Worm (Caenorhabditis elegans) whole organism, L3 larva: ENCODE measurements around the gene Y105C5B.3.

Experiments
- R02D3.7 ChIP-seq: fragments of 150-350 bp; optimal IDR thresholded peaks from 2 replicates; lab custom pipeline; 2014; ENCODE audit warnings: missing biosample characterization, missing genetic modification characterization
- ZK546.5 ChIP-seq: sonication (generic microtip); optimal IDR thresholded peaks from 2 replicates; lab custom pipeline; 2017; ENCODE audit warnings: missing biosample characterization, missing genetic modification characterization
- aly-2 ChIP-seq: fragments of 150-350 bp; optimal IDR thresholded peaks from 2 replicates; lab custom pipeline; 2014; ENCODE audit warnings: missing biosample characterization, missing genetic modification characterization
- ama-1 ChIP-seq: fragments of 150-350 bp; optimal IDR thresholded peaks from 2 replicates; lab custom pipeline; 2018
- ceh-16 ChIP-seq: sonication (generic microtip); optimal IDR thresholded peaks from 2 replicates; lab custom pipeline; 2017; ENCODE audit warnings: missing biosample characterization, missing genetic modification characterization
- ceh-28 ChIP-seq: fragments of 150-350 bp; optimal IDR thresholded peaks from 2 replicates; lab custom pipeline; 2014; ENCODE audit warnings: missing biosample characterization, missing genetic modification reagents, missing genetic modification characterization
- daf-12 ChIP-seq: fragments of 150-350 bp; optimal IDR thresholded peaks from 2 replicates; lab custom pipeline; 2014; ENCODE audit warnings: missing biosample characterization, missing genetic modification reagents, missing genetic modification characterization
- egl-27 ChIP-seq: sonication (generic microtip); optimal IDR thresholded peaks from 4 replicates; lab custom pipeline; 2017; ENCODE audit warnings: missing biosample characterization, missing genetic modification reagents, missing genetic modification characterization
- elt-1 ChIP-seq: fragments of 150-350 bp; optimal IDR thresholded peaks from 2 replicates; lab custom pipeline; 2014; ENCODE audit warnings: missing biosample characterization, missing genetic modification characterization
- eor-1 ChIP-seq, 2 experiments: fragments of 150-350 bp; optimal IDR thresholded peaks; 2 replicates each; lab custom pipeline; 2014 to 2018; ENCODE audit warnings: missing biosample characterization in 2 of 2, missing genetic modification characterization in 2 of 2
- fkh-10 ChIP-seq: sonication (generic microtip); optimal IDR thresholded peaks from 2 replicates; lab custom pipeline; 2017; ENCODE audit warnings: missing biosample characterization, missing genetic modification reagents, missing genetic modification characterization
- fkh-2 ChIP-seq: fragments of 150-350 bp; optimal IDR thresholded peaks from 2 replicates; lab custom pipeline; 2014; ENCODE audit warnings: missing biosample characterization, missing genetic modification reagents, missing genetic modification characterization
- fos-1 ChIP-seq: fragments of 150-350 bp; optimal IDR thresholded peaks from 2 replicates; lab custom pipeline; 2014; ENCODE audit warnings: missing biosample characterization, missing genetic modification characterization
- hmg-11 ChIP-seq: sonication (generic microtip); optimal IDR thresholded peaks from 2 replicates; lab custom pipeline; 2016; ENCODE audit warnings: missing genetic modification characterization, missing compliant biosample characterization
- jun-1 ChIP-seq: fragments of 150-350 bp; optimal IDR thresholded peaks from 2 replicates; lab custom pipeline; 2014; ENCODE audit warnings: missing biosample characterization, missing genetic modification reagents, missing genetic modification characterization
- lin-39 ChIP-seq: fragments of 150-350 bp; optimal IDR thresholded peaks from 2 replicates; lab custom pipeline; 2018; ENCODE audit warnings: missing biosample characterization, missing genetic modification reagents, missing genetic modification characterization
- lsy-12 ChIP-seq: sonication (generic microtip); optimal IDR thresholded peaks from 2 replicates; lab custom pipeline; 2016; ENCODE audit warnings: mild to moderate bottlenecking, missing genetic modification characterization, missing compliant biosample characterization
- mdl-1 ChIP-seq: fragments of 150-350 bp; optimal IDR thresholded peaks from 2 replicates; lab custom pipeline; 2014; ENCODE audit warnings: missing biosample characterization, missing genetic modification characterization
- nfya-1 ChIP-seq: sonication (generic microtip); optimal IDR thresholded peaks from 2 replicates; lab custom pipeline; 2017; ENCODE audit warnings: missing genetic modification characterization, mild to moderate bottlenecking, missing compliant biosample characterization, antibody characterized with exemption, moderate library complexity; ENCODE audit not compliant: insufficient read depth
- nhr-12 ChIP-seq: fragments of 150-350 bp; optimal IDR thresholded peaks from 2 replicates; lab custom pipeline; 2014; ENCODE audit warnings: missing biosample characterization, missing genetic modification characterization
- nhr-23 ChIP-seq: fragments of 150-350 bp; optimal IDR thresholded peaks from 2 replicates; lab custom pipeline; 2014; ENCODE audit warnings: missing biosample characterization, missing genetic modification reagents, missing genetic modification characterization
- nhr-237 ChIP-seq: fragments of 150-350 bp; optimal IDR thresholded peaks from 2 replicates; lab custom pipeline; 2014; ENCODE audit warnings: missing biosample characterization, missing genetic modification characterization
- nhr-28 ChIP-seq: fragments of 150-350 bp; optimal IDR thresholded peaks from 2 replicates; lab custom pipeline; 2014; ENCODE audit warnings: missing biosample characterization, missing genetic modification characterization
- nhr-43 ChIP-seq: sonication (generic microtip); optimal IDR thresholded peaks from 2 replicates; lab custom pipeline; 2016; ENCODE audit warnings: mild to moderate bottlenecking, missing genetic modification characterization, missing compliant biosample characterization; ENCODE audit not compliant: poor library complexity, severe bottlenecking
- nhr-67 ChIP-seq: fragments of 150-350 bp; optimal IDR thresholded peaks from 2 replicates; lab custom pipeline; 2014; ENCODE audit warnings: missing biosample characterization, missing genetic modification characterization
- nhr-77 ChIP-seq: fragments of 150-350 bp; optimal IDR thresholded peaks from 2 replicates; lab custom pipeline; 2014; ENCODE audit warnings: missing biosample characterization, missing genetic modification characterization
- pha-4 ChIP-seq: fragments of 150-350 bp; optimal IDR thresholded peaks from 2 replicates; lab custom pipeline; 2014; ENCODE audit warnings: missing biosample characterization, missing genetic modification reagents, missing genetic modification characterization
- pqm-1 ChIP-seq: fragments of 150-350 bp; optimal IDR thresholded peaks from 2 replicates; lab custom pipeline; 2017; ENCODE audit warnings: missing biosample characterization, missing genetic modification characterization, inconsistent platforms
- snpc-4 ChIP-seq: fragments of 150-350 bp; optimal IDR thresholded peaks from 2 replicates; lab custom pipeline; 2014; ENCODE audit warnings: missing biosample characterization, missing genetic modification characterization
- unc-39 ChIP-seq: sonication (generic microtip); optimal IDR thresholded peaks from 4 replicates; lab custom pipeline; 2017; ENCODE audit warnings: missing biosample characterization, missing genetic modification characterization
- unc-62 ChIP-seq: fragments of 150-350 bp; sonication (generic microtip); optimal IDR thresholded peaks from 4 replicates; lab custom pipeline; 2014; ENCODE audit warnings: missing biosample characterization, missing genetic modification reagents, missing genetic modification characterization
- ztf-11 ChIP-seq: fragments of 150-350 bp; optimal IDR thresholded peaks from 2 replicates; lab custom pipeline; 2014; ENCODE audit warnings: missing biosample characterization, missing genetic modification characterization

The Y105C5B.3 gene

ce11 chrIV:15894819-15895218 is 10.8 kb downstream of the Y105C5B.3 start:
- TF ChIP-seq ceh-28 (tag; lab: Kevin White, UChicago) (no peak), pqm-1 (tag; lab: Kevin White, UChicago) (no peak), lin-39 (tag; lab: Kevin White, UChicago) (no peak), ama-1 (lab: Kevin White, UChicago) (no peak), snpc-4 (no peak), elt-1 (no peak), nhr-67 (tag; lab: Kevin White, UChicago) (no peak), nfya-1 (tag; lab: Kevin White, UChicago) (no peak), jun-1 (tag; lab: Kevin White, UChicago) (no peak), aly-2 (tag; lab: Kevin White, UChicago) (no peak), nhr-43 (tag; lab: Kevin White, UChicago) (no peak), nhr-77 (no peak), nhr-237 (tag; lab: Kevin White, UChicago) (no peak), ZK546.5 (no peak), fkh-2 (no peak)

- TF ChIP-seq ama-1 (lab: Kevin White, UChicago) (no peak), eor-1 (tag; optimal IDR thresholded peaks at IDR 0.05; lab: Kevin White, UChicago) (no peak), ztf-11 (tag; lab: Kevin White, UChicago) (no peak), fkh-10 (no peak), pha-4 (tag; lab: Kevin White, UChicago) (no peak), unc-62 (GFP tag; lab: Kevin White, UChicago) (no peak)
Observed at ce11 chrIV:15900158-15900557, 16.1 kb downstream of the Y105C5B.3 start.

- peak; percentile 3 for TF ChIP-seq nhr-23
- no peak for TF ChIP-seq pqm-1 (tag; lab: Kevin White, UChicago)
Observed at ce11 chrIV:15901123-15901522, 17.1 kb downstream of the Y105C5B.3 start, which contains the start of gene Y105C5B.5. Gene Y105C5B.5, minus strand, starts transcription at chrIV:15901225.

ce11 chrIV:15906059-15906632 is 22.1 kb downstream of the Y105C5B.3 start, which contains the start of gene srv-15:
Gene srv-15, plus strand, starts transcription at chrIV:15906582.
- TF ChIP-seq pqm-1 (tag; lab: Kevin White, UChicago) = no peak
- TF ChIP-seq nhr-77 = no peak
- no peak for TF ChIP-seq unc-62 (GFP tag; lab: Kevin White, UChicago)
- no peak for TF ChIP-seq hmg-11
- TF ChIP-seq elt-1 = no peak
- TF ChIP-seq lsy-12 (tag; lab: Kevin White, UChicago) = no peak
- TF ChIP-seq R02D3.7 (tag; lab: Kevin White, UChicago) = no peak
- TF ChIP-seq, all 47 proteins: peak for 0

ce11 chrIV:15908251-15908650 is 24.2 kb downstream of the Y105C5B.3 start:
- TF ChIP-seq mdl-1 (tag; lab: Kevin White, UChicago) = no peak
- TF ChIP-seq nhr-28 (tag; lab: Kevin White, UChicago) = no peak
- no peak for TF ChIP-seq pqm-1 (tag; lab: Kevin White, UChicago)
- TF ChIP-seq nfya-1 (tag; lab: Kevin White, UChicago) = no peak
- TF ChIP-seq aly-2 (tag; lab: Kevin White, UChicago) = no peak
- no peak for TF ChIP-seq nhr-12
- no peak for TF ChIP-seq egl-27
- no peak for TF ChIP-seq lsy-12 (tag; lab: Kevin White, UChicago)
- no peak for TF ChIP-seq fos-1
- TF ChIP-seq elt-1 = no peak
- no peak for TF ChIP-seq nhr-43 (tag; lab: Kevin White, UChicago)
- no peak for TF ChIP-seq nhr-23

DNA sequence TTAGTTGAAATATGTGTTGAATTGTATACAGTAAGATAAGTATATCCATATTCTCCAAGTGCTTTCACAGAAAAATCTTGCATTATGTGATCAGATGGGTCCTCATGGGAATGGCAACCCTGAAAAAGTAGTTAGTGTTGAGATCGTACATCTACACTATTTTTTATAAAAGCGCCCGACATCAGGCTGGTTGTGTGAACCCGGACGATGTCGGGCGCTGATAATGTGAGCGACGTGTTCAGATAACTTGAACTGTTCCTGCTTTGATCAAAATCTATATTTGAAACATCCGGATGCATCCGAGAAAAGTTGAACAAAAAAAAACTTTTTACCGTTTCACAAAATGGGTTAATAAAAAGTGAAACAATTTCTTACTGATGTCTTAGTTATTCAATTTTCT is 31.0 kb downstream of the Y105C5B.3 start:
- no peak for TF ChIP-seq elt-1
- TF ChIP-seq R02D3.7 (tag; lab: Kevin White, UChicago) = no peak
- TF ChIP-seq daf-12 = no peak
- no peak for TF ChIP-seq nhr-67 (tag; lab: Kevin White, UChicago)

DNA sequence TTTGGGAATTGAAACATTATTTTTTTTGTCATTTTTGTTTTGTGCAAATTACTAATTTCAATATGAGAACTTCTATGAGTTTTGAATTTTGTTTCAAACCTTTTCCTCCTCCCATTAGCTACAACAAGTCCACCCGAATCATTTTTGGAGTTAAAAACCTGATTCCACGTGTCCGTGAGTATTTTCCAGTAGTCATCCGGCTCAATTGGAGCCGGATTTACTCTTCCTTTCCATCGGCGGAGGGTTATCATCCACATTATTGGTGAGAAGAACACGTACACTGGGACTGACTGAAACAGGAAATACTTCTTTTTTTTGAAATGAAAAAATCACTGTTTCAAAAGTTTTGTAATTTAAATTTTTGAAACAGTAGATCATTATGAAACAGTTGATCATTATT is 39.0 kb downstream of the Y105C5B.3 start:
- TF ChIP-seq ceh-28 (tag; lab: Kevin White, UChicago) (no peak), eor-1 (tag; optimal IDR thresholded peaks at IDR 0.05; lab: Kevin White, UChicago) (no peak), fkh-2 (no peak), nhr-77 (no peak), daf-12 (no peak), unc-39 (tag; lab: Kevin White, UChicago) (no peak), ceh-16 (no peak), unc-62 (GFP tag; lab: Kevin White, UChicago) (no peak)
